Worm (Caenorhabditis elegans): ENCODE data around the gene T06E6.15.

DNA sequence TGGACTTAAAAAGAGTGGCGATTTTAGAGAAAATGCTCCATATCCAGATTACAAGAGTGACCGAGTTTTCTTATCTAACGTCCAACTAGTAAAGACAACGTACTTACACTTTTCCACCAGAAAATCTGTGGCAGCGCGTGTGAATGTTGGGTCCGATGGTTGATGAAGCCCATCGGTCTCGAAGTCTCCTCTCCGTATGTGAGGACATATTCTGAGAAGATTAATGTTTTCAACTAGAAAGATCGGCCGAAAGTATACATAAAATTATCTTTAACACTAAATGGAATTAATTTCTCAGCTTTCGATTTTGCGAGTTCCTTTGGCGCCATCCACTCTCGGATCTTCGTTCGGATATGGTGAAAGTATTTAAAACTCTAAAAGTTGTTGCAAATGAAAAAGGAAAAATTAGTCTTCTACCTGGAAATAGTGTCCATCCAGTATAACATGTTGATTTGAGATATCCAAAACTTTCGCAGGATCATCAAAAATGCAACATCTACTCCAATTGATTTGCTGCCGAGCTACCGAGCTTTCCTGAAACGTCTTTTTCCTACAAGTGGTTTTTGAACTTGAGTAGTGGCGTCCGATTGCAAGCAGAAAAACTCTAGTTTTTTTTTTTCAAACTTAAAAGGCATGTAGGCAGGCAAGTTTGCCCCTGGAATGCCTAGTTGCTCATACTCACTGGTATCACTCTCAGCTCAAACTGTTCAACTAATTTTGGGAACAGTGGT is 31.9 kb upstream of the T06E6.15 start:
- TF ChIP-seq fos-1 (tag; optimal IDR thresholded peaks at IDR 0.05) = no peak
- TF ChIP-seq nhr-12 (tag; optimal IDR thresholded peaks at IDR 0.05) = no peak
- TF ChIP-seq pqm-1 (tag; optimal IDR thresholded peaks at IDR 0.05) = no peak
